Fruit fly (Drosophila melanogaster) whole organism, pupa: ENCODE results near the gene ICA69.
A peak's percentile ranks its signal among the peaks of the same experiment; 100 is the strongest.

Experiments
- CG10348 ChIP-seq: fragments of 200-800 bp; sonication (Bioruptor generic); IDR thresholded peaks from 2 replicates; pipeline ENCODE4 v1.3.6; 2022; ENCODE audit warnings: missing biosample characterization, missing genetic modification characterization
- CG12605 ChIP-seq: fragments of 200-800 bp; sonication (Bioruptor generic); IDR thresholded peaks from 2 replicates; pipeline ENCODE4 v1.3.6; 2022; ENCODE audit warnings: missing biosample characterization, missing genetic modification characterization
- CG13204 ChIP-seq: fragments of 200-800 bp; sonication (Bioruptor generic); optimal IDR thresholded peaks from 2 replicates; lab custom pipeline; 2018; ENCODE audit warnings: missing biosample characterization, mild to moderate bottlenecking, missing genetic modification characterization, moderate library complexity
- CG14655 ChIP-seq: fragments of 200-800 bp; sonication (Bioruptor generic); optimal IDR thresholded peaks from 3 replicates; lab custom pipeline; 2017; ENCODE audit warnings: mild to moderate bottlenecking, missing biosample characterization, missing genetic modification reagents, missing genetic modification characterization
- CG15710 ChIP-seq: fragments of 200-800 bp; sonication (Bioruptor generic); optimal IDR thresholded peaks from 2 replicates; lab custom pipeline; 2018; ENCODE audit warnings: missing biosample characterization, mild to moderate bottlenecking, missing genetic modification characterization, moderate library complexity
- CG17806 ChIP-seq: fragments of 200-800 bp; sonication (Bioruptor generic); optimal IDR thresholded peaks from 2 replicates; lab custom pipeline; 2018; ENCODE audit warnings: missing biosample characterization, mild to moderate bottlenecking, missing genetic modification characterization, moderate library complexity
- CG32121 ChIP-seq: fragments of 200-800 bp; sonication (Bioruptor generic); IDR thresholded peaks from 2 replicates; pipeline ENCODE4 v1.3.6; 2022; ENCODE audit warnings: missing biosample characterization, missing genetic modification characterization
- CG34367 ChIP-seq: fragments of 200-800 bp; sonication (Bioruptor generic); optimal IDR thresholded peaks from 2 replicates; lab custom pipeline; 2018; ENCODE audit warnings: missing biosample characterization, mild to moderate bottlenecking, missing genetic modification characterization
- CG4496 ChIP-seq: fragments of 200-800 bp; sonication (Bioruptor generic); IDR thresholded peaks from 3 replicates; pipeline ENCODE4 v1.3.6; 2022; ENCODE audit warnings: missing biosample characterization, missing genetic modification characterization
- CG8159 ChIP-seq: fragments of 200-800 bp; sonication (Bioruptor generic); optimal IDR thresholded peaks from 3 replicates; lab custom pipeline; 2018; ENCODE audit warnings: missing biosample characterization, mild to moderate bottlenecking, missing genetic modification characterization, moderate library complexity
- CG8301 ChIP-seq: fragments of 200-800 bp; sonication (Bioruptor generic); optimal IDR thresholded peaks from 2 replicates; lab custom pipeline; 2018; ENCODE audit warnings: missing biosample characterization, mild to moderate bottlenecking, missing genetic modification characterization
- CG9948 ChIP-seq: fragments of 200-800 bp; sonication (Bioruptor generic); optimal IDR thresholded peaks from 2 replicates; lab custom pipeline; 2018; ENCODE audit warnings: missing biosample characterization, mild to moderate bottlenecking, missing genetic modification characterization, moderate library complexity
- D1 ChIP-seq: fragments of 200-800 bp; sonication (Bioruptor generic); optimal IDR thresholded peaks from 2 replicates; lab custom pipeline; 2018; ENCODE audit warnings: missing biosample characterization, mild to moderate bottlenecking, missing genetic modification characterization, moderate library complexity
- EcR ChIP-seq: fragments of 200-800 bp; sonication (Bioruptor generic); optimal IDR thresholded peaks from 3 replicates; lab custom pipeline; 2019; ENCODE audit warnings: missing biosample characterization, missing genetic modification characterization, mild to moderate bottlenecking, moderate library complexity, missing genetic modification reagents
- Ets98B ChIP-seq: fragments of 200-800 bp; sonication (Bioruptor generic); IDR thresholded peaks from 2 replicates; pipeline ENCODE4 v1.3.6; 2022; ENCODE audit warnings: missing biosample characterization, missing genetic modification characterization
- Pif1A ChIP-seq: fragments of 200-800 bp; sonication (Bioruptor generic); optimal IDR thresholded peaks from 3 replicates; lab custom pipeline; 2016; ENCODE audit warnings: missing biosample characterization, missing genetic modification characterization
- Pif1B ChIP-seq: fragments of 200-800 bp; sonication (Bioruptor generic); optimal IDR thresholded peaks from 3 replicates; lab custom pipeline; 2016; ENCODE audit warnings: missing biosample characterization, missing genetic modification characterization
- Snoo ChIP-seq: fragments of 200-800 bp; sonication (Bioruptor generic); optimal IDR thresholded peaks from 3 replicates; lab custom pipeline; 2017; ENCODE audit warnings: missing biosample characterization, mild to moderate bottlenecking, missing genetic modification characterization, inconsistent platforms
- fd96Ca ChIP-seq: fragments of 200-800 bp; sonication (Bioruptor generic); IDR thresholded peaks from 3 replicates; pipeline ENCODE4 v1.3.6; 2022; ENCODE audit warnings: missing biosample characterization, missing genetic modification characterization
- gl ChIP-seq: fragments of 200-800 bp; sonication (Bioruptor generic); optimal IDR thresholded peaks from 2 replicates; lab custom pipeline; 2018; ENCODE audit warnings: missing biosample characterization, mild to moderate bottlenecking, missing genetic modification characterization
- rn ChIP-seq: fragments of 200-800 bp; sonication (Bioruptor generic); IDR thresholded peaks from 2 replicates; pipeline ENCODE4 v1.3.6; 2022; ENCODE audit warnings: missing biosample characterization, missing genetic modification characterization

The ICA69 gene

dm6 chr3L:21172527-21173253 is 41.4 kb downstream of the ICA69 start, which contains the start of the genes chb and AsnS:
chb (plus strand) TSS chr3L:21172853.
AsnS (plus strand) TSS chr3L:21173118.
- TF ChIP-seq CG12605 (GFP tag; lab: Robert Waterston, UW) (peak; percentile 78), CG8301 (tag; lab: Kevin White, UChicago) (peak; percentile 69), EcR (peak; percentile 77), Pif1B (GFP tag; lab: Kevin White, UChicago) (peak; percentile 39), Pif1A (GFP tag; lab: Kevin White, UChicago) (peak; percentile 73), CG8159 (tag; lab: Kevin White, UChicago) (peak; percentile 82), CG13204 (no peak), fd96Ca (GFP tag; lab: Robert Waterston, UW) (no peak), CG17806 (tag; lab: Kevin White, UChicago) (peak; percentile 89), CG15710 (peak; percentile 72), D1 (tag; lab: Kevin White, UChicago) (peak; percentile 75), Snoo (tag; lab: Kevin White, UChicago) (peak; percentile 83), CG9948 (tag; lab: Kevin White, UChicago) (peak; percentile 82), CG4496 (GFP tag; lab: Robert Waterston, UW) (peak; percentile 95), rn (GFP tag; lab: Robert Waterston, UW) (peak; percentile 58; the same call in 1 of the 2 replicates), CG10348 (GFP tag; lab: Robert Waterston, UW) (peak; percentile 50; the same call in 1 of the 2 replicates), Ets98B (GFP tag; lab: Robert Waterston, UW) (peak; percentile 91), CG32121 (GFP tag; lab: Robert Waterston, UW) (peak; percentile 89), CG34367 (tag; lab: Kevin White, UChicago) (peak; percentile 72), gl (peak; percentile 46), CG14655 (GFP tag; lab: Kevin White, UChicago) (peak; percentile 50)

dm6 chr3L:21174962-21175361 is 43.7 kb downstream of the ICA69 start:
- TF ChIP-seq CG17806 (tag; lab: Kevin White, UChicago): no peak
- TF ChIP-seq Ets98B (GFP tag; lab: Robert Waterston, UW): no peak
- TF ChIP-seq CG15710: no peak
- no peak for TF ChIP-seq CG10348 (GFP tag; lab: Robert Waterston, UW)
- no peak for TF ChIP-seq D1 (tag; lab: Kevin White, UChicago)
- no peak for TF ChIP-seq CG14655 (GFP tag; lab: Kevin White, UChicago)
- no peak for TF ChIP-seq rn (GFP tag; lab: Robert Waterston, UW)
- TF ChIP-seq Pif1A (GFP tag; lab: Kevin White, UChicago): no peak
- no peak for TF ChIP-seq CG8301 (tag; lab: Kevin White, UChicago)
- no peak for TF ChIP-seq fd96Ca (GFP tag; lab: Robert Waterston, UW)
- no peak for TF ChIP-seq CG4496 (GFP tag; lab: Robert Waterston, UW)
- no peak for TF ChIP-seq CG13204
- TF ChIP-seq gl: no peak
- no peak for TF ChIP-seq CG8159 (tag; lab: Kevin White, UChicago)
- no peak for TF ChIP-seq CG12605 (GFP tag; lab: Robert Waterston, UW)
- TF ChIP-seq EcR: no peak

dm6 chr3L:21175531-21176271 is 44.5 kb downstream of the ICA69 start:
- TF ChIP-seq Pif1B (GFP tag; lab: Kevin White, UChicago) (peak; percentile 19), CG34367 (tag; lab: Kevin White, UChicago) (peak; percentile 19), CG32121 (GFP tag; lab: Robert Waterston, UW) (no peak), Ets98B (GFP tag; lab: Robert Waterston, UW) (no peak; the same call in 1 of the 2 replicates), EcR (peak; percentile 13), fd96Ca (GFP tag; lab: Robert Waterston, UW) (peak; percentile 21; the same call in 1 of the 3 replicates)

- TF ChIP-seq EcR (no peak), fd96Ca (GFP tag; lab: Robert Waterston, UW) (0 out of 3 replicates have a peak, but pooled peaks have one; percentile 5)
- TF ChIP-seq, all 21 proteins: peak for 1
Measured at dm6 chr3L:21176276-21176934, 45.2 kb downstream of the ICA69 start.

dm6 chr3L:21176935-21177581 is 45.8 kb downstream of the ICA69 start:
- TF ChIP-seq fd96Ca (GFP tag; lab: Robert Waterston, UW): no peak
- TF ChIP-seq rn (GFP tag; lab: Robert Waterston, UW): peak; percentile 45
- TF ChIP-seq Ets98B (GFP tag; lab: Robert Waterston, UW): peak; percentile 78
- TF ChIP-seq EcR: no peak
- TF ChIP-seq CG32121 (GFP tag; lab: Robert Waterston, UW): peak; percentile 74
- peak; percentile 5 for TF ChIP-seq CG34367 (tag; lab: Kevin White, UChicago)
- TF ChIP-seq CG9948 (tag; lab: Kevin White, UChicago): no peak
- TF ChIP-seq CG4496 (GFP tag; lab: Robert Waterston, UW): peak; percentile 81; the same call in 2 of the 3 replicates
- no peak for TF ChIP-seq CG10348 (GFP tag; lab: Robert Waterston, UW)
- peak; percentile 44 for TF ChIP-seq CG8159 (tag; lab: Kevin White, UChicago)
- TF ChIP-seq CG12605 (GFP tag; lab: Robert Waterston, UW): peak; percentile 58
- peak; percentile 14 for TF ChIP-seq Snoo (tag; lab: Kevin White, UChicago)
- peak; percentile 27 for TF ChIP-seq CG13204
- peak; percentile 47 for TF ChIP-seq CG17806 (tag; lab: Kevin White, UChicago)
- peak; percentile 21 for TF ChIP-seq CG15710
- peak; percentile 61 for TF ChIP-seq CG8301 (tag; lab: Kevin White, UChicago)
- TF ChIP-seq Pif1B (GFP tag; lab: Kevin White, UChicago): peak; percentile 41
- peak; percentile 60 for TF ChIP-seq Pif1A (GFP tag; lab: Kevin White, UChicago)
- TF ChIP-seq D1 (tag; lab: Kevin White, UChicago): peak; percentile 62
- TF ChIP-seq CG14655 (GFP tag; lab: Kevin White, UChicago): no peak
- no peak for TF ChIP-seq gl
- TF ChIP-seq, all 21 proteins: peak for 15
